Fruit fly (Drosophila melanogaster) whole organism, embryonic: ENCODE data around the gene CG45011.
A peak's percentile ranks its signal among the peaks of the same experiment; 100 is the strongest.

Experiments
- Adf1 ChIP-seq: fragments of 200-800 bp; sonication (Bioruptor generic); IDR thresholded peaks from 2 replicates; pipeline ENCODE4 v1.3.6; 2022; ENCODE audit warnings: missing biosample characterization, missing genetic modification characterization
- Atf-2 ChIP-seq: fragments of 200-800 bp; sonication (Bioruptor generic); optimal IDR thresholded peaks from 2 replicates; lab custom pipeline; 2016; ENCODE audit warnings: missing biosample characterization, missing genetic modification characterization
- Atf3 ChIP-seq: fragments of 200-800 bp; sonication (Bioruptor generic); optimal IDR thresholded peaks from 3 replicates; lab custom pipeline; 2016; ENCODE audit warnings: missing biosample characterization, missing genetic modification characterization
- Awh ChIP-seq: fragments of 200-800 bp; sonication (Bioruptor generic); IDR thresholded peaks from 2 replicates; pipeline ENCODE4, ENCODE4 v1.3.6; 2022; ENCODE audit warnings: missing biosample characterization, missing genetic modification characterization
- CG10321 ChIP-seq: fragments of 200-800 bp; sonication (Bioruptor generic); IDR thresholded peaks from 2 replicates; pipeline ENCODE4 v1.3.6; 2022; ENCODE audit warnings: missing biosample characterization, missing genetic modification characterization
- CG11093 ChIP-seq: fragments of 200-800 bp; sonication (Bioruptor generic); IDR thresholded peaks from 3 replicates; pipeline ENCODE4 v1.3.6; 2022; ENCODE audit warnings: missing biosample characterization, missing genetic modification characterization
- CG13894 ChIP-seq: fragments of 200-800 bp; sonication (Bioruptor generic); optimal IDR thresholded peaks from 3 replicates; lab custom pipeline; 2018; ENCODE audit warnings: missing biosample characterization, mild to moderate bottlenecking, missing genetic modification characterization, moderate library complexity
- CG16779 ChIP-seq: fragments of 200-800 bp; sonication (Bioruptor generic); IDR thresholded peaks from 2 replicates; pipeline ENCODE4 v1.3.6; 2022; ENCODE audit warnings: missing biosample characterization, missing genetic modification characterization
- CG17568 ChIP-seq: fragments of 200-800 bp; sonication (Bioruptor generic); optimal IDR thresholded peaks from 2 replicates; lab custom pipeline; 2018; ENCODE audit warnings: missing biosample characterization, mild to moderate bottlenecking, missing genetic modification characterization, moderate library complexity
- CG17612 ChIP-seq: fragments of 200-800 bp; sonication (Bioruptor generic); IDR thresholded peaks from 2 replicates; pipeline ENCODE4 v1.3.6; 2022; ENCODE audit warnings: missing biosample characterization, missing genetic modification characterization
- CG2116 ChIP-seq: fragments of 200-800 bp; sonication (Bioruptor generic); optimal IDR thresholded peaks from 3 replicates; lab custom pipeline; 2018; ENCODE audit warnings: missing biosample characterization, mild to moderate bottlenecking, missing genetic modification characterization
- CG2678 ChIP-seq: fragments of 200-800 bp; sonication (Bioruptor generic); optimal IDR thresholded peaks from 3 replicates; lab custom pipeline; 2019; ENCODE audit warnings: missing biosample characterization, mild to moderate bottlenecking, missing genetic modification characterization, moderate library complexity
- CG3838 ChIP-seq: fragments of 200-800 bp; sonication (Bioruptor generic); optimal IDR thresholded peaks from 3 replicates; lab custom pipeline; 2016; ENCODE audit warnings: missing biosample characterization, missing genetic modification characterization
- CG3995 ChIP-seq: fragments of 200-800 bp; sonication (Bioruptor generic); optimal IDR thresholded peaks from 3 replicates; lab custom pipeline; 2016; ENCODE audit warnings: missing biosample characterization, missing genetic modification characterization
- CG6175 ChIP-seq: fragments of 200-800 bp; sonication (Bioruptor generic); IDR thresholded peaks from 3 replicates; pipeline ENCODE4 v1.3.6; 2022; ENCODE audit warnings: missing biosample characterization, missing genetic modification characterization
- CG8281 ChIP-seq: fragments of 200-800 bp; sonication (Bioruptor generic); optimal IDR thresholded peaks from 2 replicates; lab custom pipeline; 2018; ENCODE audit warnings: missing biosample characterization, mild to moderate bottlenecking, missing genetic modification characterization, moderate library complexity
- CG8359 ChIP-seq: fragments of 200-800 bp; sonication (Bioruptor generic); optimal IDR thresholded peaks from 2 replicates; lab custom pipeline; 2017; ENCODE audit warnings: missing biosample characterization, mild to moderate bottlenecking, missing genetic modification characterization, borderline replicate concordance
- CG9727 ChIP-seq: fragments of 200-800 bp; sonication (Bioruptor generic); optimal IDR thresholded peaks from 3 replicates; lab custom pipeline; 2017; ENCODE audit warnings: missing biosample characterization, mild to moderate bottlenecking, missing genetic modification characterization
- CG9932 ChIP-seq: fragments of 200-800 bp; sonication (Bioruptor generic); IDR thresholded peaks from 2 replicates; pipeline ENCODE4 v1.3.6; 2022; ENCODE audit warnings: missing biosample characterization, missing genetic modification characterization
- Camta ChIP-seq: fragments of 200-800 bp; sonication (Bioruptor generic); optimal IDR thresholded peaks from 2 replicates; lab custom pipeline; 2016; ENCODE audit warnings: missing biosample characterization, missing genetic modification characterization
- Dad ChIP-seq: fragments of 200-800 bp; sonication (Bioruptor generic); optimal IDR thresholded peaks from 3 replicates; lab custom pipeline; 2016; ENCODE audit warnings: missing biosample characterization, missing genetic modification characterization
- Dbx ChIP-seq: fragments of 200-800 bp; sonication (Bioruptor generic); IDR thresholded peaks from 3 replicates; pipeline ENCODE4 v1.3.6; 2022; ENCODE audit warnings: missing biosample characterization, missing genetic modification characterization
- Dek ChIP-seq: fragments of 200-800 bp; sonication (Bioruptor generic); optimal IDR thresholded peaks from 3 replicates; lab custom pipeline; 2019; ENCODE audit warnings: missing biosample characterization, mild to moderate bottlenecking, missing genetic modification characterization, moderate library complexity
- Dip3 ChIP-seq: fragments of 200-800 bp; sonication (Bioruptor generic); optimal IDR thresholded peaks from 3 replicates; lab custom pipeline; 2016; ENCODE audit warnings: missing biosample characterization, missing genetic modification characterization
- Fer2 ChIP-seq: fragments of 200-800 bp; sonication (Bioruptor generic); optimal IDR thresholded peaks from 2 replicates; lab custom pipeline; 2018; ENCODE audit warnings: missing biosample characterization, mild to moderate bottlenecking, missing genetic modification characterization, moderate library complexity
- H2.0 ChIP-seq: fragments of 200-800 bp; sonication (Bioruptor generic); IDR thresholded peaks from 2 replicates; pipeline ENCODE4 v1.3.6; 2022; ENCODE audit warnings: missing biosample characterization, missing genetic modification characterization
- HmgD ChIP-seq: fragments of 200-800 bp; sonication (Bioruptor generic); optimal IDR thresholded peaks from 3 replicates; lab custom pipeline; 2016; ENCODE audit warnings: missing biosample characterization, missing genetic modification characterization
- Lhr ChIP-seq: fragments of 200-800 bp; sonication (Bioruptor generic); optimal IDR thresholded peaks from 3 replicates; lab custom pipeline; 2017; ENCODE audit warnings: mild to moderate bottlenecking, missing biosample characterization, missing genetic modification reagents, missing genetic modification characterization
- Mes4 ChIP-seq: fragments of 200-800 bp; sonication (Bioruptor generic); optimal IDR thresholded peaks from 2 replicates; lab custom pipeline; 2016; ENCODE audit warnings: missing biosample characterization, missing genetic modification characterization
- NK7.1 ChIP-seq: fragments of 200-800 bp; sonication (Bioruptor generic); optimal IDR thresholded peaks from 3 replicates; lab custom pipeline; 2016; ENCODE audit warnings: missing biosample characterization, missing genetic modification characterization
- Opbp ChIP-seq: fragments of 200-800 bp; sonication (Bioruptor generic); IDR thresholded peaks from 3 replicates; pipeline ENCODE4 v1.3.6; 2022; ENCODE audit warnings: missing biosample characterization, missing genetic modification characterization; ENCODE audit not compliant: partially characterized antibody
- Ptx1 ChIP-seq: fragments of 200-800 bp; sonication (Bioruptor generic); IDR thresholded peaks from 2 replicates; pipeline ENCODE4 v1.3.6; 2022; ENCODE audit warnings: missing biosample characterization, missing genetic modification characterization
- Sry-β ChIP-seq: fragments of 200-800 bp; sonication (Bioruptor generic); optimal IDR thresholded peaks from 2 replicates; lab custom pipeline; 2018; ENCODE audit warnings: missing biosample characterization, mild to moderate bottlenecking, missing genetic modification characterization, moderate library complexity
- Ssrp ChIP-seq: fragments of 200-800 bp; sonication (Bioruptor generic); optimal IDR thresholded peaks from 2 replicates; lab custom pipeline; 2018; ENCODE audit warnings: missing biosample characterization, mild to moderate bottlenecking, missing genetic modification characterization, moderate library complexity
- Usf ChIP-seq: fragments of 200-800 bp; sonication (Bioruptor generic); optimal IDR thresholded peaks from 2 replicates; lab custom pipeline; 2017; ENCODE audit warnings: missing genotype, missing biosample characterization, missing genetic modification characterization
- al ChIP-seq: fragments of 200-800 bp; sonication (Bioruptor generic); IDR thresholded peaks from 2 replicates; pipeline ENCODE4 v1.3.6; 2022; ENCODE audit warnings: missing biosample characterization, missing genetic modification characterization
- ase ChIP-seq: fragments of 200-800 bp; sonication (Bioruptor generic); IDR thresholded peaks from 3 replicates; pipeline ENCODE4 v1.3.6; 2022; ENCODE audit warnings: missing biosample characterization, missing genetic modification characterization
- cas ChIP-seq: fragments of 200-800 bp; sonication (Bioruptor generic); IDR thresholded peaks from 2 replicates; pipeline ENCODE4 v1.3.6; 2022; ENCODE audit warnings: missing biosample characterization, missing genetic modification characterization
- caup ChIP-seq: fragments of 200-800 bp; sonication (Bioruptor generic); optimal IDR thresholded peaks from 3 replicates; lab custom pipeline; 2017; ENCODE audit warnings: missing biosample characterization, mild to moderate bottlenecking, missing genetic modification characterization, moderate library complexity; ENCODE audit not compliant: severe bottlenecking
- chm ChIP-seq: fragments of 200-800 bp; sonication (Bioruptor generic); IDR thresholded peaks from 2 replicates; pipeline ENCODE4 v1.3.6; 2022; ENCODE audit warnings: missing biosample characterization, missing genetic modification characterization
- dmrt99B ChIP-seq: fragments of 200-800 bp; sonication (Bioruptor generic); optimal IDR thresholded peaks from 2 replicates; lab custom pipeline; 2018; ENCODE audit warnings: missing biosample characterization, mild to moderate bottlenecking, missing genetic modification characterization, moderate library complexity
- emc ChIP-seq: fragments of 200-800 bp; sonication (Bioruptor generic); optimal IDR thresholded peaks from 2 replicates; lab custom pipeline; 2016; ENCODE audit warnings: missing biosample characterization, missing genetic modification characterization
- en ChIP-seq: fragments of 200-800 bp; sonication (Bioruptor generic); optimal IDR thresholded peaks from 2 replicates; lab custom pipeline; 2016; ENCODE audit warnings: missing biosample characterization, missing genetic modification characterization
- fd64A ChIP-seq: fragments of 200-800 bp; sonication (Bioruptor generic); optimal IDR thresholded peaks from 3 replicates; lab custom pipeline; 2018; ENCODE audit warnings: missing biosample characterization, mild to moderate bottlenecking, missing genetic modification characterization
- gem ChIP-seq: fragments of 200-800 bp; sonication (Bioruptor generic); optimal IDR thresholded peaks from 2 replicates; lab custom pipeline; 2019; ENCODE audit warnings: missing biosample characterization, mild to moderate bottlenecking, missing genetic modification characterization, moderate library complexity
- hkb ChIP-seq, 2 experiments: fragments of 200-800 bp in 1 of 2; fragments of >200 bp in 1 of 2; sonication (Bioruptor generic) in 1 of 2; IDR thresholded peaks in 1 of 2; optimal IDR thresholded peaks in 1 of 2; 2 replicates each; pipeline versions ENCODE4 v1.3.6 to Lab custom; 2017 to 2022; ENCODE audit warnings: missing biosample characterization in 1 of 2, missing genetic modification characterization in 1 of 2
- klu ChIP-seq: fragments of 200-800 bp; sonication (Bioruptor generic); IDR thresholded peaks from 2 replicates; pipeline ENCODE4 v1.3.6; 2022; ENCODE audit warnings: missing biosample characterization, missing genetic modification characterization
- onecut ChIP-seq: fragments of 200-800 bp; sonication (Bioruptor generic); IDR thresholded peaks from 2 replicates; pipeline ENCODE4 v1.3.6; 2022; ENCODE audit warnings: missing biosample characterization, missing genetic modification characterization
- row ChIP-seq: fragments of 200-800 bp; sonication (Bioruptor generic); IDR thresholded peaks from 3 replicates; pipeline ENCODE4 v1.3.6; 2022; ENCODE audit warnings: missing biosample characterization, missing genetic modification characterization
- slou ChIP-seq: fragments of 200-800 bp; sonication (Bioruptor generic); optimal IDR thresholded peaks from 3 replicates; lab custom pipeline; 2016; ENCODE audit warnings: missing biosample characterization, missing genetic modification characterization

CG45011 gene

dm6 chr2L:11816376-11816775 is 17.5 kb upstream of the CG45011 start (continued):
- peak; percentile 87 for TF ChIP-seq H2.0
- TF ChIP-seq cas = peak; percentile 67
- TF ChIP-seq emc (GFP tag; lab: Kevin White, UChicago) = peak; percentile 92
- TF ChIP-seq Sry-β (GFP tag; lab: Kevin White, UChicago) = peak; percentile 77
- peak; percentile 97 for TF ChIP-seq fd64A (GFP tag; lab: Kevin White, UChicago)
- 0 out of 2 replicates have a peak, but pooled peaks have one; percentile 21 for TF ChIP-seq Adf1 (GFP tag; lab: Robert Waterston, UW)
- peak; percentile 65 for TF ChIP-seq CG9932 (GFP tag; lab: Robert Waterston, UW)
- peak; percentile 91 for TF ChIP-seq slou (GFP tag; lab: Kevin White, UChicago)
- peak; percentile 87 for TF ChIP-seq Dbx (GFP tag; lab: Robert Waterston, UW)
- TF ChIP-seq Opbp = peak; percentile 66; the same call in 2 of the 3 replicates
- TF ChIP-seq en = peak; percentile 98
- peak; percentile 77 for TF ChIP-seq CG17612
- no peak for TF ChIP-seq hkb (optimal IDR thresholded peaks at IDR 0.05; lab: Kevin White, UChicago)
- peak; percentile 94 for TF ChIP-seq hkb (GFP tag; IDR thresholded peaks at IDR 0.05; lab: Robert Waterston, UW)
- peak; percentile 99 for TF ChIP-seq caup (GFP tag; lab: Kevin White, UChicago)
- TF ChIP-seq chm = peak; percentile 98
- peak; percentile 95 for TF ChIP-seq CG8359 (GFP tag; lab: Kevin White, UChicago)
- TF ChIP-seq NK7.1 = peak; percentile 94
- TF ChIP-seq onecut (GFP tag; lab: Robert Waterston, UW) = peak; percentile 98
- peak; percentile 97 for TF ChIP-seq Lhr
- TF ChIP-seq dmrt99B (tag; lab: Kevin White, UChicago) = peak; percentile 87
- TF ChIP-seq CG6175 (GFP tag; lab: Robert Waterston, UW) = peak; percentile 78
- peak; percentile 87 for TF ChIP-seq Usf (GFP tag; lab: Kevin White, UChicago)
- peak; percentile 98 for TF ChIP-seq Mes4 (GFP tag; lab: Kevin White, UChicago)
- TF ChIP-seq al (GFP tag; lab: Robert Waterston, UW) = 0 out of 2 replicates have a peak, but pooled peaks have one; percentile 37
- peak; percentile 92 for TF ChIP-seq Atf3 (GFP tag; lab: Kevin White, UChicago)
- peak; percentile 65 for TF ChIP-seq Dip3 (GFP tag; lab: Kevin White, UChicago)
- TF ChIP-seq CG11093 = peak; percentile 70; the same call in 2 of the 3 replicates
- peak; percentile 93 for TF ChIP-seq Dad (GFP tag; lab: Kevin White, UChicago)
- TF ChIP-seq Atf-2 = peak; percentile 78
- peak; percentile 84 for TF ChIP-seq CG8281
- peak; percentile 97 for TF ChIP-seq Camta
- TF ChIP-seq CG13894 = peak; percentile 70
- peak; percentile 68 for TF ChIP-seq CG10321 (GFP tag; lab: Robert Waterston, UW)
- peak; percentile 90 for TF ChIP-seq CG2116 (GFP tag; lab: Kevin White, UChicago)
- TF ChIP-seq CG9727 (GFP tag; lab: Kevin White, UChicago) = peak; percentile 95
- peak; percentile 46 for TF ChIP-seq CG3995 (GFP tag; lab: Kevin White, UChicago)
- TF ChIP-seq Fer2 (tag; lab: Kevin White, UChicago) = peak; percentile 77
- peak; percentile 77 for TF ChIP-seq Ptx1 (GFP tag; lab: Robert Waterston, UW)
- peak; percentile 77 for TF ChIP-seq gem (tag; lab: Kevin White, UChicago)
- TF ChIP-seq CG2678 = peak; percentile 81
- peak; percentile 65 for TF ChIP-seq Dek (tag; lab: Kevin White, UChicago)
- TF ChIP-seq CG16779 = peak; percentile 87
- TF ChIP-seq klu (GFP tag; lab: Robert Waterston, UW) = peak; percentile 42; the same call in 1 of the 2 replicates
- peak; percentile 90 for TF ChIP-seq HmgD (GFP tag; lab: Kevin White, UChicago)
- peak; percentile 81 for TF ChIP-seq Ssrp (tag; lab: Kevin White, UChicago)
- peak; percentile 39; the same call in 1 of the 3 replicates for TF ChIP-seq row
- peak; percentile 95 for TF ChIP-seq CG17568 (GFP tag; lab: Kevin White, UChicago)
- TF ChIP-seq CG3838 (GFP tag; lab: Kevin White, UChicago) = peak; percentile 86
- TF ChIP-seq Awh = peak; percentile 96
- TF ChIP-seq ase = peak; percentile 92
